Worm (Caenorhabditis elegans): Measurements from ENCODE around the gene pals-34.
A peak's percentile ranks its signal among the peaks of the same experiment; 100 is the strongest.

DNA sequence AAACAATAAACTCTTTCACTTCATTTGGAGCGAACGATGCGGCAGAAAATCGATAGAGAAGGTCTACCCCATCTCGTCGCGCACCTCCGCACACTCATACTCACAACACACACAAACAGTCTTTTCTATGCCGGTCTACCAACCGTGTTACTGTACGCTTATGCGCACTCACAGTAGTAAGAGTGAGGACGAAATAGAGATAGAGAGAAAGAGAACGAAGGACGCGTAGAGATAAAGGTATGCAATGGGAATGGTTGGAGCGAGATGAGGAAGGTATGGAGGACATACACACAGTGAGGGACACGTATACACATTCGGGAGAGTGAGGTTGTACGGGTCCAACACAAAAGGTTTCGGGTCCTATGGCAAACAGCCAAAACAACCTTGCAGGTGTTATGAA, 22.5 kb upstream of the pals-34 start:
- TF ChIP-seq blmp-1 (tag; optimal IDR thresholded peaks at IDR 0.05; ENCODE audit: insufficient read depth) (no peak), unc-62 (GFP tag; optimal IDR thresholded peaks at IDR 0.05) (no peak), sma-9 (GFP tag; optimal IDR thresholded peaks at IDR 0.05) (peak; percentile 25), sma-9 (tag; optimal IDR thresholded peaks at IDR 0.05) (no peak), snpc-4 (tag; optimal IDR thresholded peaks at IDR 0.05) (no peak), F13H6.1 (tag; optimal IDR thresholded peaks at IDR 0.05) (peak; percentile 33), nhr-237 (tag; optimal IDR thresholded peaks at IDR 0.05) (no peak), gmeb-1 (tag; optimal IDR thresholded peaks at IDR 0.05) (peak; percentile 22)
